Worm (Caenorhabditis elegans) whole organism, midembryonic: ENCODE measurements around the gene dars-2.

Source experiments
- T22C8.4 ChIP-seq: fragments of 200-800 bp; sonication (Bioruptor generic); IDR thresholded peaks from 2 replicates; pipeline ENCODE4 v1.3.6; 2022; ENCODE audit warnings: missing genetic modification characterization, missing compliant biosample characterization
- flt-1 ChIP-seq: fragments of 200-800 bp; sonication (Bioruptor generic); IDR thresholded peaks from 2 replicates; pipeline ENCODE4 v1.3.6; 2022; ENCODE audit warnings: missing genetic modification characterization, missing compliant biosample characterization
- tab-1 ChIP-seq: fragments of 200-800 bp; sonication (Bioruptor generic); IDR thresholded peaks from 2 replicates; pipeline ENCODE4 v1.3.6; 2022; ENCODE audit warnings: missing genetic modification characterization, missing compliant biosample characterization

- TF ChIP-seq T22C8.4 (GFP tag; lab: Robert Waterston, UW) (no peak), flt-1 (GFP tag; lab: Robert Waterston, UW) (no peak), tab-1 (GFP tag; lab: Robert Waterston, UW) (no peak)
These were observed 37.5 kb downstream of the dars-2 start for ce11 chrV:12085867-12086634.
